Fruit fly (Drosophila melanogaster): Measurements from ENCODE around the gene Tak1.
A peak's percentile ranks its signal among the peaks of the same experiment; 100 is the strongest.

Tak1 gene

dm6 chrX:20488701-20489122, 36.0 kb downstream of the Tak1 start (continued):
- TF ChIP-seq Optix (GFP tag; IDR thresholded peaks at IDR 0.05) (no peak), Doc3 (GFP tag; IDR thresholded peaks at IDR 0.05; ENCODE audit: partially characterized antibody) (no peak), CG6854 (GFP tag; optimal IDR thresholded peaks at IDR 0.05) (peak; percentile 34), TFAM (GFP tag; optimal IDR thresholded peaks at IDR 0.05) (no peak), CG1792 (GFP tag; optimal IDR thresholded peaks at IDR 0.05) (peak; percentile 5), CG9797 (GFP tag; optimal IDR thresholded peaks at IDR 0.05) (no peak), dm (GFP tag; optimal IDR thresholded peaks at IDR 0.05) (peak; percentile 21), CG5953 (GFP tag; IDR thresholded peaks at IDR 0.05) (no peak), Hr51 (GFP tag; optimal IDR thresholded peaks at IDR 0.05) (peak in 1 of 2 experiments; percentile 70), D19B (GFP tag; optimal IDR thresholded peaks at IDR 0.05) (no peak), D19A (tag; optimal IDR thresholded peaks at IDR 0.05) (peak; percentile 63), CG31388 (GFP tag; optimal IDR thresholded peaks at IDR 0.05) (no peak), cas (GFP tag; IDR thresholded peaks at IDR 0.05) (no peak), sima (GFP tag; optimal IDR thresholded peaks at IDR 0.05) (no peak), onecut (GFP tag; IDR thresholded peaks at IDR 0.05) (peak; percentile 23; the same call in 1 of the 2 replicates), Poxn (GFP tag; IDR thresholded peaks at IDR 0.05) (no peak), gcm (GFP tag; optimal IDR thresholded peaks at IDR 0.05) (peak; percentile 35), MBD-R2 (GFP tag; IDR thresholded peaks at IDR 0.05) (no peak), NK7.1 (GFP tag; optimal IDR thresholded peaks at IDR 0.05) (no peak), Hr39 (optimal IDR thresholded peaks at IDR 0.05) (no peak), Oli (tag; optimal IDR thresholded peaks at IDR 0.05) (peak; percentile 75), CG11093 (GFP tag; IDR thresholded peaks at IDR 0.05) (0 out of 3 replicates have a peak, but pooled peaks have one; percentile 37), CG8281 (tag; optimal IDR thresholded peaks at IDR 0.05) (peak; percentile 14), CG4707 (GFP tag; optimal IDR thresholded peaks at IDR 0.05) (no peak), bsh (GFP tag; optimal IDR thresholded peaks at IDR 0.05) (peak; percentile 34 to 46), Myb (GFP tag; optimal IDR thresholded peaks at IDR 0.05) (peak; percentile 2), crol (GFP tag; IDR thresholded peaks at IDR 0.05) (no peak), CG7372 (GFP tag; IDR thresholded peaks at IDR 0.05) (no peak), CG34224 (GFP tag; IDR thresholded peaks at IDR 0.05; ENCODE audit: partially characterized antibody) (no peak), CG3065 (GFP tag; optimal IDR thresholded peaks at IDR 0.05) (peak; percentile 24), CG17359 (tag; optimal IDR thresholded peaks at IDR 0.05) (peak; percentile 53), Side (GFP tag; optimal IDR thresholded peaks at IDR 0.05) (no peak), CG3407 (GFP tag; optimal IDR thresholded peaks at IDR 0.05) (peak; percentile 42), CG4360 (GFP tag; IDR thresholded peaks at IDR 0.05) (no peak), slp2 (GFP tag; optimal IDR thresholded peaks at IDR 0.05) (peak; percentile 44), her (GFP tag; optimal IDR thresholded peaks at IDR 0.05) (no peak), CG2712 (tag; optimal IDR thresholded peaks at IDR 0.05) (peak; percentile 66), sim (GFP tag; IDR thresholded peaks at IDR 0.05) (no peak), lilli (GFP tag; optimal IDR thresholded peaks at IDR 0.05) (no peak), CG18476 (GFP tag; optimal IDR thresholded peaks at IDR 0.05) (peak; percentile 39), CG3847 (GFP tag; IDR thresholded peaks at IDR 0.05) (no peak), CG31365 (tag; optimal IDR thresholded peaks at IDR 0.05) (no peak), kah (GFP tag; optimal IDR thresholded peaks at IDR 0.05) (no peak), tio (GFP tag; optimal IDR thresholded peaks at IDR 0.05) (peak; percentile 61), CG14965 (GFP tag; optimal IDR thresholded peaks at IDR 0.05; ENCODE audit: borderline replicate concordance) (no peak), CG17361 (GFP tag; IDR thresholded peaks at IDR 0.05) (peak; percentile 79), CG16815 (GFP tag; optimal IDR thresholded peaks at IDR 0.05) (peak; percentile 52), Ets65A (GFP tag) (no peak), Aef1 (GFP tag; IDR thresholded peaks at IDR 0.05) (no peak), dmrt11E (tag; optimal IDR thresholded peaks at IDR 0.05) (peak; percentile 66), sc (optimal IDR thresholded peaks at IDR 0.05) (no peak), sc (GFP tag; optimal IDR thresholded peaks at IDR 0.05) (peak; percentile 46)
